Worm (Caenorhabditis elegans) whole organism, L4 larva: ENCODE measurements around the gene ncx-7.
A peak's percentile ranks its signal among the peaks of the same experiment; 100 is the strongest.

ENCODE experiments used
- D1046.2 ChIP-seq: fragments of 200-800 bp; sonication (Bioruptor generic); IDR thresholded peaks from 2 replicates; pipeline ENCODE4 v1.3.6; 2022; ENCODE audit warnings: missing genetic modification characterization, missing compliant biosample characterization
- F10B5.3 ChIP-seq: sonication (generic microtip); optimal IDR thresholded peaks from 2 replicates; lab custom pipeline; 2016; ENCODE audit warnings: mild to moderate bottlenecking, missing genetic modification characterization, missing compliant biosample characterization
- F37D6.2 ChIP-seq: sonication (generic microtip); optimal IDR thresholded peaks from 2 replicates; lab custom pipeline; 2016; ENCODE audit warnings: mild to moderate bottlenecking, missing genetic modification characterization, missing compliant biosample characterization
- F44E2.7 ChIP-seq: fragments of 200-800 bp; sonication (Bioruptor generic); IDR thresholded peaks from 2 replicates; pipeline ENCODE4 v2.1.2; 2022; ENCODE audit warnings: missing genetic modification characterization, missing compliant biosample characterization
- Y105C5A.15 ChIP-seq: fragments of 200-800 bp; sonication (Bioruptor generic); IDR thresholded peaks from 2 replicates; pipeline ENCODE4 v1.3.6; 2022; ENCODE audit warnings: missing genetic modification characterization, missing compliant biosample characterization
- Y48G9A.11 ChIP-seq: fragments of 200-800 bp; sonication (Bioruptor generic); IDR thresholded peaks from 2 replicates; pipeline ENCODE4 v1.3.6; 2022; ENCODE audit warnings: missing genetic modification reagents, missing genetic modification characterization, missing compliant biosample characterization
- aha-1 ChIP-seq: fragments of 150-350 bp; peaks from one replicate; lab custom pipeline; 2014; ENCODE audit warnings: missing biosample characterization, missing genetic modification characterization
- aly-2 ChIP-seq: sonication (generic microtip); optimal IDR thresholded peaks from 2 replicates; lab custom pipeline; 2018; ENCODE audit warnings: missing biosample characterization, missing genetic modification characterization
- ama-1 ChIP-seq: fragments of 150-350 bp; optimal IDR thresholded peaks from 2 replicates; lab custom pipeline; 2014; ENCODE audit warnings: inconsistent platforms, mixed read lengths
- ceh-28 ChIP-seq: fragments of 150-350 bp; optimal IDR thresholded peaks from 2 replicates; lab custom pipeline; 2014; ENCODE audit warnings: missing biosample characterization, missing genetic modification reagents, missing genetic modification characterization
- ces-1 ChIP-seq: fragments of 150-350 bp; sonication (generic microtip); optimal IDR thresholded peaks from 4 replicates; lab custom pipeline; 2014; ENCODE audit warnings: missing biosample characterization, missing genetic modification reagents, missing genetic modification characterization
- cey-2 ChIP-seq: sonication (generic microtip); optimal IDR thresholded peaks from 3 replicates; lab custom pipeline; 2017; ENCODE audit warnings: missing genetic modification characterization, mild to moderate bottlenecking, missing compliant biosample characterization, antibody characterized with exemption, borderline replicate concordance; ENCODE audit not compliant: insufficient read depth
- ctbp-1 ChIP-seq: fragments of 200-800 bp; sonication (Bioruptor generic); IDR thresholded peaks from 2 replicates; pipeline ENCODE4 v1.3.6; 2022; ENCODE audit warnings: missing genetic modification reagents, missing genetic modification characterization, missing compliant biosample characterization
- daf-16 ChIP-seq, 3 experiments: sonication (generic microtip); optimal IDR thresholded peaks; 2 replicates each; lab custom pipeline; 2016 to 2017; ENCODE audit warnings: missing genetic modification characterization in 3 of 3, missing genetic modification reagents in 3 of 3, mild to moderate bottlenecking in 2 of 3, missing compliant biosample characterization in 2 of 3, missing biosample characterization in 1 of 3, moderate library complexity in 1 of 3
- dmd-9 ChIP-seq: fragments of 200-800 bp; sonication (Bioruptor generic); IDR thresholded peaks from 2 replicates; pipeline ENCODE4 v1.3.6; 2022; ENCODE audit warnings: missing genetic modification reagents, missing genetic modification characterization, missing compliant biosample characterization
- dpl-1 ChIP-seq: fragments of 150-350 bp; optimal IDR thresholded peaks from 2 replicates; lab custom pipeline; 2014; ENCODE audit warnings: missing biosample characterization, missing genetic modification reagents, missing genetic modification characterization
- duxl-1 ChIP-seq: sonication (generic microtip); optimal IDR thresholded peaks from 2 replicates; lab custom pipeline; 2016; ENCODE audit warnings: mild to moderate bottlenecking, missing genetic modification characterization, moderate library complexity, missing compliant biosample characterization; ENCODE audit not compliant: poor library complexity
- dve-1 ChIP-seq: sonication (generic microtip); optimal IDR thresholded peaks from 2 replicates; lab custom pipeline; 2017; ENCODE audit warnings: antibody characterized with exemption, mild to moderate bottlenecking, missing genetic modification characterization, missing compliant biosample characterization; ENCODE audit not compliant: insufficient read depth
- egl-43 ChIP-seq: fragments of 200-800 bp; sonication (Bioruptor generic); IDR thresholded peaks from 2 replicates; pipeline ENCODE4 v1.3.6; 2022; ENCODE audit warnings: missing genetic modification reagents, missing genetic modification characterization, missing compliant biosample characterization
- gei-8 ChIP-seq: fragments of 200-800 bp; sonication (Bioruptor generic); optimal IDR thresholded peaks from 2 replicates; lab custom pipeline; 2018; ENCODE audit warnings: mild to moderate bottlenecking, missing genetic modification characterization, missing compliant biosample characterization
- hlh-30 ChIP-seq: sonication (generic microtip); optimal IDR thresholded peaks from 2 replicates; lab custom pipeline; 2017; ENCODE audit warnings: antibody characterized with exemption, mild to moderate bottlenecking, missing genetic modification characterization, missing compliant biosample characterization; ENCODE audit not compliant: insufficient read depth
- hmg-1.1 ChIP-seq: fragments of 200-800 bp; sonication (Bioruptor generic); IDR thresholded peaks from 2 replicates; pipeline ENCODE4 v1.3.6; 2022; ENCODE audit warnings: missing genetic modification reagents, missing genetic modification characterization, missing compliant biosample characterization
- jun-1 ChIP-seq: fragments of 150-350 bp; optimal IDR thresholded peaks from 2 replicates; lab custom pipeline; 2014; ENCODE audit warnings: missing biosample characterization, missing genetic modification reagents, missing genetic modification characterization
- lim-7 ChIP-seq: fragments of 200-800 bp; sonication (Bioruptor generic); IDR thresholded peaks from 2 replicates; pipeline ENCODE4 v1.3.6; 2022; ENCODE audit warnings: missing genetic modification characterization, missing compliant biosample characterization
- lin-13 ChIP-seq: fragments of 150-350 bp; optimal IDR thresholded peaks from 2 replicates; lab custom pipeline; 2014; ENCODE audit warnings: missing biosample characterization, missing genetic modification reagents, missing genetic modification characterization
- lin-38 ChIP-seq: fragments of 200-800 bp; sonication (Bioruptor generic); IDR thresholded peaks from 2 replicates; pipeline ENCODE4 v1.3.6; 2022; ENCODE audit warnings: missing genetic modification reagents, missing genetic modification characterization, missing compliant biosample characterization
- lsy-2 ChIP-seq, 2 experiments: fragments of 150-350 bp in 1 of 2; sonication (generic microtip) in 1 of 2; optimal IDR thresholded peaks; 2 replicates each; lab custom pipeline; 2014 to 2017; ENCODE audit warnings: missing biosample characterization in 2 of 2, missing genetic modification characterization in 2 of 2
- mdt-29 ChIP-seq: fragments of 200-800 bp; sonication (Bioruptor generic); IDR thresholded peaks from 2 replicates; pipeline ENCODE4 v1.3.6; 2022; ENCODE audit warnings: missing genetic modification reagents, missing genetic modification characterization, missing compliant biosample characterization
- mep-1 ChIP-seq: fragments of 150-350 bp; sonication (generic microtip); optimal IDR thresholded peaks from 3 replicates; lab custom pipeline; 2014; ENCODE audit warnings: missing biosample characterization, missing genetic modification characterization
- mes-2 ChIP-seq: sonication (generic microtip); optimal IDR thresholded peaks from 2 replicates; lab custom pipeline; 2016; ENCODE audit warnings: missing genotype, mild to moderate bottlenecking, missing genetic modification characterization, missing compliant biosample characterization; ENCODE audit not compliant: poor library complexity, severe bottlenecking
- nhr-11 ChIP-seq: fragments of 150-350 bp; optimal IDR thresholded peaks from 2 replicates; lab custom pipeline; 2014; ENCODE audit warnings: missing biosample characterization, missing genetic modification characterization
- nhr-28 ChIP-seq: fragments of 150-350 bp; optimal IDR thresholded peaks from 2 replicates; lab custom pipeline; 2014; ENCODE audit warnings: missing biosample characterization, missing genetic modification characterization
- nhr-41 ChIP-seq: fragments of 200-800 bp; sonication (Bioruptor generic); IDR thresholded peaks from 2 replicates; pipeline ENCODE4 v1.3.6; 2022; ENCODE audit warnings: missing genetic modification reagents, missing genetic modification characterization, missing compliant biosample characterization
- nhr-42 ChIP-seq: fragments of 200-800 bp; sonication (Bioruptor generic); IDR thresholded peaks from 2 replicates; pipeline ENCODE4 v1.3.6; 2022; ENCODE audit warnings: missing genetic modification characterization, missing compliant biosample characterization
- nhr-77 ChIP-seq: fragments of 150-350 bp; optimal IDR thresholded peaks from 2 replicates; lab custom pipeline; 2014; ENCODE audit warnings: missing biosample characterization, missing genetic modification characterization
- pha-4 ChIP-seq, 2 experiments: fragments of 150-350 bp in 1 of 2; fragments of 200-800 bp in 1 of 2; sonication (Bioruptor generic) in 1 of 2; IDR thresholded peaks in 1 of 2; optimal IDR thresholded peaks in 1 of 2; 2 replicates each; pipeline versions ENCODE4 v1.3.6 to Lab custom; 2014 to 2022; ENCODE audit warnings: missing genetic modification characterization in 2 of 2, missing genetic modification reagents in 2 of 2, missing biosample characterization in 1 of 2, missing compliant biosample characterization in 1 of 2
- sdz-12 ChIP-seq: fragments of 200-800 bp; sonication (Bioruptor generic); optimal IDR thresholded peaks from 2 replicates; lab custom pipeline; 2018; ENCODE audit warnings: mild to moderate bottlenecking, missing genetic modification characterization, missing compliant biosample characterization
- set-16 ChIP-seq: fragments of 200-800 bp; sonication (Bioruptor generic); IDR thresholded peaks from 2 replicates; pipeline ENCODE4 v1.3.6; 2022; ENCODE audit warnings: missing genetic modification reagents, missing genetic modification characterization, missing compliant biosample characterization
- skn-1 ChIP-seq: fragments of 150-350 bp; optimal IDR thresholded peaks from 2 replicates; lab custom pipeline; 2014; ENCODE audit warnings: missing biosample characterization, missing genetic modification characterization
- snpc-1.2 ChIP-seq: fragments of 200-800 bp; sonication (Bioruptor generic); IDR thresholded peaks from 2 replicates; pipeline ENCODE4 v1.3.6; 2022; ENCODE audit warnings: missing genetic modification reagents, missing genetic modification characterization, missing compliant biosample characterization
- snpc-4 ChIP-seq: fragments of 150-350 bp; optimal IDR thresholded peaks from 2 replicates; lab custom pipeline; 2014; ENCODE audit warnings: missing biosample characterization, missing genetic modification characterization
- spr-1 ChIP-seq: sonication (generic microtip); optimal IDR thresholded peaks from 2 replicates; lab custom pipeline; 2016; ENCODE audit warnings: mild to moderate bottlenecking, missing genetic modification characterization, missing compliant biosample characterization
- unc-62 ChIP-seq, 3 experiments: fragments of 150-350 bp in 1 of 3; sonication (generic microtip); optimal IDR thresholded peaks in 2 of 3; peaks in 1 of 3; 1 replicate in 1 of 3; 2 replicates in 2 of 3; lab custom pipeline; 2014 to 2017; ENCODE audit warnings: missing biosample characterization in 3 of 3, missing genetic modification characterization in 3 of 3, missing genetic modification reagents in 3 of 3, missing genotype in 1 of 3
- zip-11 ChIP-seq: fragments of 200-800 bp; sonication (Bioruptor generic); IDR thresholded peaks from 2 replicates; pipeline ENCODE4 v1.3.6; 2022; ENCODE audit warnings: missing genetic modification characterization, missing compliant biosample characterization

The ncx-7 gene

DNA sequence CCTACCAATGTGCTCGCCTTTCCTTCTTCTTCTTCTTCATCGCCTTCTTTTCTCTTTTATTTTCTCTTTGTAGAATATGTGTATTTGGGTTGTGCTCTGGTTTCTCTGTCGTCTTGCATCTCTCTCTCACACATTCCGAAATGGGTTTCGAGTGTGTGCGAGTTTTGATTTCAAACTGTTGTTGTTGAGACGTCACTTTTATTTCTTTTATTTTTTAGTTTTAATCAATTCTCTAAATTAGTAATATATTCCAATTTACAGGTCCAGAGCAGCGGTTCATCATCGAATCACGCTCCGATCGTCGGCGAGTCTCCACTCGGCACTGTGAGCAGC is 15.5 kb downstream of the ncx-7 start:
- TF ChIP-seq unc-62 (GFP tag; optimal IDR thresholded peaks at IDR 0.05 in 1 of 2; lab: Kevin White, UChicago) (peak in 1 of 2 experiments; percentile 62), unc-62 (tag; optimal IDR thresholded peaks at IDR 0.05; lab: Kevin White, UChicago) (no peak), jun-1 (tag; lab: Kevin White, UChicago) (no peak), dmd-9 (GFP tag; lab: Robert Waterston, UW) (no peak), ama-1 (lab: Kevin White, UChicago) (no peak), aly-2 (tag; lab: Kevin White, UChicago) (no peak), zip-11 (no peak), mep-1 (no peak), mdt-29 (GFP tag; lab: Robert Waterston, UW) (no peak), nhr-41 (GFP tag; lab: Robert Waterston, UW) (no peak), nhr-11 (no peak), lin-38 (GFP tag; lab: Robert Waterston, UW) (no peak), mes-2 (tag; lab: Kevin White, UChicago) (peak; percentile 34), F44E2.7 (GFP tag; lab: Robert Waterston, UW) (no peak), F10B5.3 (tag; lab: Kevin White, UChicago) (no peak), hlh-30 (tag; lab: Kevin White, UChicago) (peak; percentile 14), snpc-4 (tag; lab: Kevin White, UChicago) (no peak)

- TF ChIP-seq lim-7 (GFP tag; lab: Robert Waterston, UW) (no peak), ama-1 (lab: Kevin White, UChicago) (no peak), gei-8 (GFP tag; lab: Kevin White, UChicago) (no peak), sdz-12 (no peak), lin-38 (GFP tag; lab: Robert Waterston, UW) (no peak), ctbp-1 (GFP tag; lab: Robert Waterston, UW) (peak; percentile 64; the same call in 1 of the 2 replicates), aha-1 (peak; percentile 74), mes-2 (tag; lab: Kevin White, UChicago) (no peak), aly-2 (tag; lab: Kevin White, UChicago) (no peak), lin-13 (GFP tag; lab: Kevin White, UChicago) (no peak), Y105C5A.15 (GFP tag; lab: Robert Waterston, UW) (0 out of 2 replicates have a peak, but pooled peaks have one; percentile 5), daf-16 (GFP tag; optimal IDR thresholded peaks at IDR 0.05; lab: Kevin White, UChicago) (no peak), daf-16 (tag; optimal IDR thresholded peaks at IDR 0.05; lab: Kevin White, UChicago) (peak; percentile 11), cey-2 (tag; lab: Kevin White, UChicago) (no peak), spr-1 (tag; lab: Kevin White, UChicago) (peak; percentile 18), D1046.2 (GFP tag; lab: Robert Waterston, UW) (no peak), pha-4 (GFP tag; IDR thresholded peaks at IDR 0.05; lab: Robert Waterston, UW) (no peak), pha-4 (tag; optimal IDR thresholded peaks at IDR 0.05; lab: Kevin White, UChicago) (no peak), dpl-1 (GFP tag; lab: Kevin White, UChicago) (no peak), nhr-77 (tag; lab: Kevin White, UChicago) (no peak), egl-43 (GFP tag; lab: Robert Waterston, UW) (0 out of 2 replicates have a peak, but pooled peaks have one; percentile 14), hmg-1.1 (peak; percentile 41; the same call in 1 of the 2 replicates), nhr-42 (GFP tag; lab: Robert Waterston, UW) (no peak), snpc-4 (tag; lab: Kevin White, UChicago) (no peak), Y48G9A.11 (GFP tag; lab: Robert Waterston, UW) (no peak), dve-1 (tag; lab: Kevin White, UChicago) (peak; percentile 55), lsy-2 (tag; optimal IDR thresholded peaks at IDR 0.05; lab: Kevin White, UChicago) (peak in 1 of 2 experiments; percentile 11), nhr-28 (tag; lab: Kevin White, UChicago) (peak; percentile 54), mdt-29 (GFP tag; lab: Robert Waterston, UW) (no peak), hlh-30 (tag; lab: Kevin White, UChicago) (peak; percentile 31), skn-1 (tag; lab: Kevin White, UChicago) (no peak), ceh-28 (tag; lab: Kevin White, UChicago) (no peak), ces-1 (GFP tag; lab: Kevin White, UChicago) (no peak), zip-11 (no peak), set-16 (GFP tag; lab: Robert Waterston, UW) (peak; percentile 26; the same call in 1 of the 2 replicates), snpc-1.2 (GFP tag; lab: Robert Waterston, UW) (no peak), F37D6.2 (tag; lab: Kevin White, UChicago) (peak; percentile 13), duxl-1 (no peak)
These were observed 16.1 kb downstream of the ncx-7 start for ce11 chrIII:9703747-9704605.
